Fruit fly (Drosophila melanogaster): ENCODE data around the gene Atx-1.

The Atx-1 gene

DNA sequence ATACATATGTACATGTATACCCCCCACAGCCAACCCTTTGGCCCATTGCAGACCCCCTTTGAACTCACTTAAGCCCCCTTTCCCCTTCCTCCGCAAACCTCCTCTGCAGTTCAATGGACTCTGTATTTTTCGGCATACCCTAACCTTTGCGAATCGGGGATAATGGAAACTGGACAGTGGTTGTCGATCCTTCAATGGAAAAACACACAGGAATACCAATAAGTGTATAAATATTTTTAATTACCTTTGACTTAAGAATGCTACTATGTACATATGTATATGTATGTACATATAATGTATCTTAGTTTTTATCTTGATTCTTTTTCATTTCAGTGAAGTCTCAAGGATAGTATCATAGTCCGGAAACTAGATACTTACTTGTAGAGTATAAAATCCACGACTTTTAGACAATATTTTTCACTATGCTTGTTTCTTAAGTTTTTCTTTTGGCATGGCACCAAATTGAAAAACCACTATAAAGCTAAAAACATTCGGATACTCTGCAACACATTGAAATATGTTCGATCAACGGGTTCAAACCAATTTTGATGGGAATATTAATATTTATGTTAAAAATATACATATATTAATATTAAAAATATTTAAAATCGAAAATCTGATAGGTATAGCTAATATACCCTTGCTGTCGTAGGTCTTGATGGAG is 33.5 kb downstream of the Atx-1 start (continued):
- no peak for TF ChIP-seq fkh (GFP tag; optimal IDR thresholded peaks at IDR 0.05)
- TF ChIP-seq CG34406 (GFP tag; optimal IDR thresholded peaks at IDR 0.05): peak; percentile 51
- TF ChIP-seq dac (GFP tag; optimal IDR thresholded peaks at IDR 0.05): peak; percentile 13
- no peak for TF ChIP-seq Eip93F (GFP tag; optimal IDR thresholded peaks at IDR 0.05)
- TF ChIP-seq CG7368 (GFP tag; optimal IDR thresholded peaks at IDR 0.05): peak; percentile 2
- TF ChIP-seq CG11902 (GFP tag; optimal IDR thresholded peaks at IDR 0.05): peak; percentile 7
- TF ChIP-seq Sox102F (GFP tag; optimal IDR thresholded peaks at IDR 0.05): peak; percentile 8
- TF ChIP-seq CG15336 (GFP tag; IDR thresholded peaks at IDR 0.05): peak; percentile 72
- no peak for TF ChIP-seq vri (GFP tag; optimal IDR thresholded peaks at IDR 0.05)
- TF ChIP-seq Lpt (GFP tag; optimal IDR thresholded peaks at IDR 0.05): peak; percentile 12
- no peak for TF ChIP-seq fd59A (GFP tag; optimal IDR thresholded peaks at IDR 0.05)
- peak; percentile 87 for TF ChIP-seq Eip78C (GFP tag)
- TF ChIP-seq achi (GFP tag; optimal IDR thresholded peaks at IDR 0.05): peak; percentile 52
- peak; percentile 78 for TF ChIP-seq CG6163 (GFP tag; IDR thresholded peaks at IDR 0.05)
- TF ChIP-seq Sox15 (GFP tag; optimal IDR thresholded peaks at IDR 0.05): peak; percentile 7
- no peak for TF ChIP-seq Gug (GFP tag; IDR thresholded peaks at IDR 0.05)
- peak; percentile 42 for TF ChIP-seq CG10669 (GFP tag; optimal IDR thresholded peaks at IDR 0.05)
- TF ChIP-seq pdm3 (GFP tag; optimal IDR thresholded peaks at IDR 0.05): peak; percentile 47
- TF ChIP-seq CG32006 (GFP tag; optimal IDR thresholded peaks at IDR 0.05): peak; percentile 79
- TF ChIP-seq spab (GFP tag; optimal IDR thresholded peaks at IDR 0.05): no peak
- TF ChIP-seq Hr4 (GFP tag; optimal IDR thresholded peaks at IDR 0.05): peak; percentile 53
- peak; percentile 83 for TF ChIP-seq eg (GFP tag; IDR thresholded peaks at IDR 0.05)

DNA sequence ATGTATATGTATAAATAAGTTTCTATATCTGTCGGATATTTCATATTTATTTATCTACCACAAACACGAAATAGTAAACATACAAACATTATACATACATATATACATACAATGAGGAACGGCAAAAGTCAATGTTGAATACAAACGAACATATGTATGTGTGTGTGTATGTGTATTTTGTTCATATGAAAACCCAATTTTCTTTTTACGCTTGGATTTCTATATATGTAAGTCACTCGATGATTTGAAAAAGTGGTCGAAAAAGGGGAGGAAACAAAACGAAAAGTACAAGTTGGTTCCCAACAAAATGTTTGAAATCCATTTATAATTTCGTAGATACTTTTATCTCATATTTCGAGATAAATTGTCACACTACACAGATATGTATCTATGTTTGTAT is 34.3 kb downstream of the Atx-1 start:
- TF ChIP-seq CG9139 (GFP tag; optimal IDR thresholded peaks at IDR 0.05): no peak

- TF ChIP-seq ss (GFP tag; optimal IDR thresholded peaks at IDR 0.05) (no peak), CG8319 (GFP tag; optimal IDR thresholded peaks at IDR 0.05) (no peak), Gug (GFP tag; IDR thresholded peaks at IDR 0.05) (no peak), Met (GFP tag; optimal IDR thresholded peaks at IDR 0.05) (no peak), CG11902 (GFP tag; optimal IDR thresholded peaks at IDR 0.05) (no peak), dsx (GFP tag; optimal IDR thresholded peaks at IDR 0.05; ENCODE audit: poor library complexity, severe bottlenecking) (no peak), Smox (GFP tag; optimal IDR thresholded peaks at IDR 0.05) (no peak), CG4318 (GFP tag; optimal IDR thresholded peaks at IDR 0.05) (no peak), acj6 (GFP tag; optimal IDR thresholded peaks at IDR 0.05) (no peak), Hr4 (GFP tag; optimal IDR thresholded peaks at IDR 0.05) (no peak), CG8119 (GFP tag; IDR thresholded peaks at IDR 0.05) (no peak), Eip78C (GFP tag) (no peak), cyc (GFP tag; optimal IDR thresholded peaks at IDR 0.05) (no peak), spab (GFP tag; optimal IDR thresholded peaks at IDR 0.05) (no peak), net (GFP tag; optimal IDR thresholded peaks at IDR 0.05) (no peak), topi (GFP tag; optimal IDR thresholded peaks at IDR 0.05) (no peak)
Measured at dm6 chrX:6857693-6858092, 34.7 kb downstream of the Atx-1 start.

- TF ChIP-seq topi (GFP tag; optimal IDR thresholded peaks at IDR 0.05): no peak
- TF ChIP-seq Hr39 (GFP tag; optimal IDR thresholded peaks at IDR 0.05): no peak
- peak; percentile 11 for TF ChIP-seq Eip78C (GFP tag)
- no peak for TF ChIP-seq net (GFP tag; optimal IDR thresholded peaks at IDR 0.05)
- TF ChIP-seq CG6276 (GFP tag; optimal IDR thresholded peaks at IDR 0.05): no peak
- TF ChIP-seq pdm3 (GFP tag; optimal IDR thresholded peaks at IDR 0.05): no peak
- TF ChIP-seq dac (GFP tag; optimal IDR thresholded peaks at IDR 0.05): no peak
- no peak for TF ChIP-seq CG6854 (GFP tag; optimal IDR thresholded peaks at IDR 0.05)
- no peak for TF ChIP-seq salr (GFP tag; optimal IDR thresholded peaks at IDR 0.05)
Measured at dm6 chrX:6859245-6859644, 36.2 kb downstream of the Atx-1 start.

Measured in whole organism, prepupa.